Fruit fly (Drosophila melanogaster) Kc167 (cell line): Measurements from ENCODE around the gene CG42750.

Experiments used
- Sin3A ChIP-seq: fragments of >200 bp; optimal IDR thresholded peaks from 2 replicates; lab custom pipeline; 2018; ENCODE audit warnings: missing external identifiers
- psq ChIP-seq: fragments of >200 bp; optimal IDR thresholded peaks from 2 replicates; lab custom pipeline; 2017; ENCODE audit warnings: missing external identifiers
- ttk ChIP-seq: sonication (Bioruptor generic); optimal IDR thresholded peaks from 2 replicates; lab custom pipeline; 2017; ENCODE audit warnings: missing external identifiers

DNA sequence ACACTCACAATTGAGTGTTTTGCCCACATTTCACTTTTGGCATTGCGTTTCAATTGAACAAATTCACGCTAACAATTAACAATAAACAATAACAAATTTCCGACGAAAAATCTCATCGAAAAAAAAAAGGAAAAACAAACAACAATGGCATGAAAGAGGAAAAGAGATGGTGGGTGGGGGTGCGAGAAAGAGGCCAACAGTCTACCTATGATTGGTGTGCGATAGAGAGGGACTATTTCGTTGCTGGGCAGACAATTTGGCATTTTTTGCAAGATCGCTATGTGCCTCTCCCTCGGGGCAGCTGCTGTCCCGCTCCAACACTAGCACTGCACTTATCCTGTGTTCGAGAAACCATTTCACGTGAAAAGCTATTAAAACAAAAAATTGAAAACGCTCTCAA lies 125.7 kb downstream of the CG42750 start:
- TF ChIP-seq ttk (lab: Kevin White, UChicago) = no peak
- TF ChIP-seq psq (lab: Kevin White, UChicago) = no peak
- no peak for TF ChIP-seq Sin3A
